Worm (Caenorhabditis elegans) whole organism, L4/young adult: ENCODE data around the gene aqp-2.

Experiments used
- W03F9.2 ChIP-seq: fragments of 150-350 bp; optimal IDR thresholded peaks from 2 replicates; lab custom pipeline; 2014; ENCODE audit warnings: missing biosample characterization, missing genetic modification characterization
- dao-5 ChIP-seq: sonication (generic microtip); optimal IDR thresholded peaks from 2 replicates; lab custom pipeline; 2016; ENCODE audit warnings: missing genotype, missing genetic modification characterization, moderate library complexity, missing compliant biosample characterization
- him-1 ChIP-seq: sonication (generic microtip); optimal IDR thresholded peaks from 2 replicates; lab custom pipeline; 2016; ENCODE audit warnings: missing genotype, missing genetic modification reagents, missing genetic modification characterization, missing compliant biosample characterization

ce11 chrII:9284358-9285170 lies 22.8 kb upstream of the aqp-2 start:
- no peak for TF ChIP-seq dao-5
- TF ChIP-seq him-1 (tag; lab: Kevin White, UChicago): no peak
- no peak for TF ChIP-seq W03F9.2 (tag; lab: Kevin White, UChicago)
